Worm (Caenorhabditis elegans): Measurements from ENCODE around the gene K02D10.3.

The K02D10.3 gene

ce11 chrIII:8725224-8725623, 46.5 kb downstream of the K02D10.3 start (continued):
- TF ChIP-seq skn-1 (tag; optimal IDR thresholded peaks at IDR 0.05), result no peak
- no peak for TF ChIP-seq jun-1 (tag; optimal IDR thresholded peaks at IDR 0.05)

Measured in whole organism, L4 larva.